Fruit fly (Drosophila melanogaster) whole organism, wandering third instar larva: ENCODE data around the gene CG4842.

Source experiments
- CrebA ChIP-seq: fragments of 200-800 bp; sonication (Bioruptor generic); optimal IDR thresholded peaks from 2 replicates; lab custom pipeline; 2016; ENCODE audit warnings: missing biosample characterization, mild to moderate bottlenecking, missing genetic modification characterization, borderline replicate concordance
- GATAd ChIP-seq: sonication (Bioruptor generic); optimal IDR thresholded peaks from 2 replicates; lab custom pipeline; 2016; ENCODE audit warnings: missing biosample characterization, missing genetic modification characterization
- N ChIP-seq: fragments of >200 bp; optimal IDR thresholded peaks from 2 replicates; lab custom pipeline; 2018; ENCODE audit warnings: missing biosample characterization, missing external identifiers, missing genetic modification characterization
- Sp1 ChIP-seq: fragments of 200-800 bp; sonication (Bioruptor generic); optimal IDR thresholded peaks from 3 replicates; lab custom pipeline; 2019; ENCODE audit warnings: missing biosample characterization, mild to moderate bottlenecking, missing genetic modification characterization, moderate library complexity
- br ChIP-seq: fragments of 200-800 bp; sonication (Bioruptor generic); optimal IDR thresholded peaks from 2 replicates; lab custom pipeline; 2016; ENCODE audit warnings: missing biosample characterization, missing genetic modification characterization
- dsf ChIP-seq: sonication (Bioruptor generic); optimal IDR thresholded peaks from 2 replicates; lab custom pipeline; 2016; ENCODE audit warnings: missing biosample characterization, missing genetic modification characterization, borderline replicate concordance
- h ChIP-seq: fragments of 200-800 bp; sonication (Bioruptor generic); optimal IDR thresholded peaks from 3 replicates; lab custom pipeline; 2016; ENCODE audit warnings: missing biosample characterization, mild to moderate bottlenecking, missing genetic modification characterization
- psq ChIP-seq: fragments of 200-800 bp; sonication (Bioruptor generic); optimal IDR thresholded peaks from 3 replicates; lab custom pipeline; 2017; ENCODE audit warnings: missing biosample characterization, mild to moderate bottlenecking, missing genetic modification characterization, moderate library complexity
- sv ChIP-seq: fragments of 200-800 bp; sonication (Bioruptor generic); optimal IDR thresholded peaks from 3 replicates; lab custom pipeline; 2016; ENCODE audit warnings: missing biosample characterization, missing genetic modification characterization

- TF ChIP-seq br (GFP tag; lab: Kevin White, UChicago): no peak
- TF ChIP-seq sv (GFP tag; lab: Kevin White, UChicago): no peak
- no peak for TF ChIP-seq Sp1 (GFP tag; lab: Kevin White, UChicago)
- no peak for TF ChIP-seq dsf (GFP tag; lab: Kevin White, UChicago)
- TF ChIP-seq h: no peak
- no peak for TF ChIP-seq psq (GFP tag; lab: Kevin White, UChicago)
- TF ChIP-seq GATAd (GFP tag; lab: Kevin White, UChicago): no peak
- TF ChIP-seq CrebA (GFP tag; lab: Kevin White, UChicago): no peak
- no peak for TF ChIP-seq N (GFP tag; lab: Kevin White, UChicago)
These were observed 36.6 kb upstream of the CG4842 start, which contains the start of gene retinin for dm6 chr3L:16331633-16332032.
